Worm (Caenorhabditis elegans) whole organism, L1 larva: ENCODE measurements around the gene lnkn-1.

Experiments
- F16B12.6 ChIP-seq: fragments of 150-350 bp; optimal IDR thresholded peaks from 2 replicates; lab custom pipeline; 2014; ENCODE audit warnings: missing biosample characterization, missing genetic modification characterization
- Y116A8C.19 ChIP-seq: sonication (generic microtip); optimal IDR thresholded peaks from 2 replicates; lab custom pipeline; 2016; ENCODE audit warnings: missing compliant biosample characterization, missing genetic modification characterization, borderline replicate concordance
- alr-1 ChIP-seq: fragments of 200-800 bp; sonication (Bioruptor generic); optimal IDR thresholded peaks from 2 replicates; lab custom pipeline; 2018; ENCODE audit warnings: borderline replicate concordance, mild to moderate bottlenecking, missing genetic modification characterization, missing compliant biosample characterization
- blmp-1 ChIP-seq: fragments of 150-350 bp; optimal IDR thresholded peaks from 2 replicates; lab custom pipeline; 2014; ENCODE audit warnings: missing biosample characterization, missing genetic modification characterization
- ceh-63 ChIP-seq: fragments of 200-800 bp; sonication (Bioruptor generic); optimal IDR thresholded peaks from 2 replicates; lab custom pipeline; 2018; ENCODE audit warnings: mild to moderate bottlenecking, missing genetic modification characterization, missing compliant biosample characterization
- ceh-82 ChIP-seq, 3 experiments: fragments of 150-350 bp in 1 of 3; sonication (generic microtip) in 2 of 3; optimal IDR thresholded peaks; 2 replicates each; lab custom pipeline; 2014 to 2017; ENCODE audit warnings: missing biosample characterization in 3 of 3, missing genetic modification characterization in 3 of 3
- ceh-88 ChIP-seq: fragments of 200-800 bp; sonication (Bioruptor generic); IDR thresholded peaks from 2 replicates; pipeline ENCODE4 v1.3.6; 2022; ENCODE audit warnings: missing genetic modification characterization, missing compliant biosample characterization
- ceh-90 ChIP-seq: sonication (generic microtip); optimal IDR thresholded peaks from 2 replicates; lab custom pipeline; 2016; ENCODE audit warnings: missing genetic modification characterization, missing compliant biosample characterization
- dpl-1 ChIP-seq, 3 experiments: fragments of 150-350 bp in 2 of 3; sonication (generic microtip) in 1 of 3; optimal IDR thresholded peaks; 2 replicates each; lab custom pipeline; 2014 to 2017; ENCODE audit warnings: missing biosample characterization in 3 of 3, missing genetic modification characterization in 3 of 3, missing genetic modification reagents in 3 of 3
- efl-1 ChIP-seq, 4 experiments: fragments of 150-350 bp; optimal IDR thresholded peaks in 3 of 4; peaks in 1 of 4; 1 replicate in 1 of 4; 2 replicates in 3 of 4; lab custom pipeline; 2014; ENCODE audit warnings: missing biosample characterization in 2 of 4, missing genetic modification characterization in 2 of 4, missing genetic modification reagents in 2 of 4
- efl-3 ChIP-seq: fragments of 200-800 bp; sonication (Bioruptor generic); optimal IDR thresholded peaks from 2 replicates; lab custom pipeline; 2018; ENCODE audit warnings: mild to moderate bottlenecking, missing genetic modification characterization, missing compliant biosample characterization
- egl-13 ChIP-seq: sonication (generic microtip); optimal IDR thresholded peaks from 2 replicates; lab custom pipeline; 2016; ENCODE audit warnings: missing genotype, missing genetic modification reagents, missing genetic modification characterization, missing compliant biosample characterization
- elt-3 ChIP-seq, 6 experiments: fragments of 150-350 bp in 1 of 6; sonication (generic microtip); optimal IDR thresholded peaks; 2 replicates each; lab custom pipeline; 2017 to 2018; ENCODE audit warnings: missing biosample characterization in 6 of 6, missing genetic modification characterization in 6 of 6, inconsistent platforms in 1 of 6
- fkh-4 ChIP-seq: sonication (generic microtip); optimal IDR thresholded peaks from 2 replicates; lab custom pipeline; 2016; ENCODE audit warnings: missing compliant biosample characterization, missing genetic modification characterization, borderline replicate concordance
- fkh-8 ChIP-seq: sonication (generic microtip); optimal IDR thresholded peaks from 2 replicates; lab custom pipeline; 2016; ENCODE audit warnings: mild to moderate bottlenecking, missing genetic modification characterization, missing compliant biosample characterization
- grh-1 ChIP-seq: fragments of 200-800 bp; sonication (Bioruptor generic); IDR thresholded peaks from 2 replicates; pipeline ENCODE4 v1.3.6; 2022; ENCODE audit warnings: missing genetic modification reagents, missing genetic modification characterization, missing compliant biosample characterization
- hlh-17 ChIP-seq: fragments of 200-800 bp; sonication (Bioruptor generic); optimal IDR thresholded peaks from 2 replicates; lab custom pipeline; 2018; ENCODE audit warnings: missing genetic modification characterization, mild to moderate bottlenecking, missing compliant biosample characterization, moderate library complexity, borderline replicate concordance
- irx-1 ChIP-seq: sonication (generic microtip); optimal IDR thresholded peaks from 2 replicates; lab custom pipeline; 2016; ENCODE audit warnings: missing genetic modification characterization, missing compliant biosample characterization
- isw-1 ChIP-seq: fragments of 200-800 bp; sonication (Bioruptor generic); IDR thresholded peaks from 2 replicates; pipeline ENCODE4 v1.3.6; 2022; ENCODE audit warnings: missing genetic modification characterization, missing compliant biosample characterization
- lin-13 ChIP-seq: fragments of 150-350 bp; optimal IDR thresholded peaks from 2 replicates; lab custom pipeline; 2014; ENCODE audit warnings: missing biosample characterization, missing genetic modification reagents, missing genetic modification characterization
- lin-15B ChIP-seq: fragments of 150-350 bp; sonication (generic microtip); optimal IDR thresholded peaks from 3 replicates; lab custom pipeline; 2014; ENCODE audit warnings: missing biosample characterization, missing genetic modification characterization
- lin-35 ChIP-seq, 2 experiments: fragments of 150-350 bp; optimal IDR thresholded peaks; 2 replicates each; lab custom pipeline; 2014; ENCODE audit warnings: missing biosample characterization in 2 of 2, missing genetic modification characterization in 2 of 2, missing genetic modification reagents in 2 of 2
- lir-3 ChIP-seq: sonication (generic microtip); optimal IDR thresholded peaks from 2 replicates; lab custom pipeline; 2016; ENCODE audit warnings: mild to moderate bottlenecking, missing genetic modification characterization, moderate library complexity, missing compliant biosample characterization; ENCODE audit not compliant: poor library complexity
- mdl-1 ChIP-seq, 2 experiments: fragments of 150-350 bp; optimal IDR thresholded peaks; 2 replicates each; lab custom pipeline; 2014 to 2017; ENCODE audit warnings: missing biosample characterization in 2 of 2, missing genetic modification characterization in 2 of 2, inconsistent platforms in 1 of 2
- mep-1 ChIP-seq: fragments of 150-350 bp; optimal IDR thresholded peaks from 2 replicates; lab custom pipeline; 2014; ENCODE audit warnings: missing biosample characterization, missing genetic modification characterization
- nhr-19 ChIP-seq: fragments of 200-800 bp; sonication (Bioruptor generic); conservative IDR thresholded peaks from 2 replicates; pipeline ENCODE4 v1.3.6; 2022; ENCODE audit warnings: missing genetic modification characterization, missing compliant biosample characterization
- nhr-20 ChIP-seq: sonication (generic microtip); optimal IDR thresholded peaks from 2 replicates; lab custom pipeline; 2016; ENCODE audit warnings: mild to moderate bottlenecking, missing genetic modification characterization, missing compliant biosample characterization
- nhr-47 ChIP-seq: sonication (generic microtip); optimal IDR thresholded peaks from 2 replicates; lab custom pipeline; 2016; ENCODE audit warnings: mild to moderate bottlenecking, missing genetic modification characterization, moderate library complexity, missing compliant biosample characterization
- nhr-71 ChIP-seq: sonication (generic microtip); optimal IDR thresholded peaks from 2 replicates; lab custom pipeline; 2016; ENCODE audit warnings: mild to moderate bottlenecking, missing genetic modification characterization, moderate library complexity, missing compliant biosample characterization
- nhr-76 ChIP-seq: sonication (generic microtip); optimal IDR thresholded peaks from 2 replicates; lab custom pipeline; 2017; ENCODE audit warnings: missing biosample characterization, missing genetic modification characterization
- nhr-77 ChIP-seq: fragments of 150-350 bp; optimal IDR thresholded peaks from 2 replicates; lab custom pipeline; 2014; ENCODE audit warnings: missing biosample characterization, missing genetic modification characterization
- nhr-85 ChIP-seq: sonication (generic microtip); peaks from one replicate; lab custom pipeline; 2016; ENCODE audit warnings: missing genetic modification characterization, inconsistent platforms, missing compliant biosample characterization
- nhr-90 ChIP-seq: sonication (generic microtip); optimal IDR thresholded peaks from 2 replicates; lab custom pipeline; 2016; ENCODE audit warnings: mild to moderate bottlenecking, missing genetic modification characterization, missing compliant biosample characterization; ENCODE audit not compliant: poor library complexity
- pax-3 ChIP-seq: fragments of 200-800 bp; sonication (Bioruptor generic); optimal IDR thresholded peaks from 2 replicates; lab custom pipeline; 2018; ENCODE audit warnings: mild to moderate bottlenecking, missing genetic modification characterization, moderate library complexity, missing compliant biosample characterization
- pqm-1 ChIP-seq: sonication (generic microtip); optimal IDR thresholded peaks from 3 replicates; lab custom pipeline; 2017; ENCODE audit warnings: missing biosample characterization, missing genetic modification characterization
- snu-23 ChIP-seq: sonication (generic microtip); optimal IDR thresholded peaks from 2 replicates; lab custom pipeline; 2016; ENCODE audit warnings: missing genetic modification characterization, missing compliant biosample characterization
- sox-4 ChIP-seq: sonication (generic microtip); optimal IDR thresholded peaks from 2 replicates; lab custom pipeline; 2016; ENCODE audit warnings: missing genetic modification characterization, missing compliant biosample characterization
- sptf-1 ChIP-seq: fragments of 150-350 bp; optimal IDR thresholded peaks from 2 replicates; lab custom pipeline; 2014; ENCODE audit warnings: missing biosample characterization, missing genetic modification characterization
- sup-37 ChIP-seq: fragments of 200-800 bp; sonication (Bioruptor generic); optimal IDR thresholded peaks from 2 replicates; lab custom pipeline; 2018; ENCODE audit warnings: mild to moderate bottlenecking, missing genetic modification characterization, missing compliant biosample characterization
- tbx-2 ChIP-seq: sonication (generic microtip); optimal IDR thresholded peaks from 2 replicates; lab custom pipeline; 2016; ENCODE audit warnings: missing genetic modification characterization, missing compliant biosample characterization
- unc-86 ChIP-seq: sonication (generic microtip); optimal IDR thresholded peaks from 2 replicates; lab custom pipeline; 2016; ENCODE audit warnings: missing genetic modification characterization, missing compliant biosample characterization
- vab-15 ChIP-seq: sonication (generic microtip); optimal IDR thresholded peaks from 2 replicates; lab custom pipeline; 2017; ENCODE audit warnings: missing genotype, mild to moderate bottlenecking, missing genetic modification characterization, missing compliant biosample characterization
- xbp-1 ChIP-seq: sonication (generic microtip); optimal IDR thresholded peaks from 2 replicates; lab custom pipeline; 2016; ENCODE audit warnings: missing genetic modification characterization, missing compliant biosample characterization
- zag-1 ChIP-seq: fragments of 150-350 bp; optimal IDR thresholded peaks from 2 replicates; lab custom pipeline; 2014; ENCODE audit warnings: missing biosample characterization, missing genetic modification characterization
- zip-4 ChIP-seq: fragments of 200-800 bp; sonication (Bioruptor generic); optimal IDR thresholded peaks from 2 replicates; lab custom pipeline; 2018; ENCODE audit warnings: mild to moderate bottlenecking, missing genetic modification characterization, moderate library complexity, missing compliant biosample characterization

Gene lnkn-1

ce11 chrIII:8889931-8890330 is at the start of gene lnkn-1:
lnkn-1 (plus strand) TSS chrIII:8890231.
- TF ChIP-seq lir-3 (tag; lab: Kevin White, UChicago): no peak
- no peak for TF ChIP-seq nhr-19 (GFP tag; lab: Robert Waterston, UW)
- no peak for TF ChIP-seq efl-1 (optimal IDR thresholded peaks at IDR 0.05; lab: Kevin White, UChicago)
- TF ChIP-seq efl-1 (GFP tag; optimal IDR thresholded peaks at IDR 0.05 in 1 of 2; lab: Kevin White, UChicago): no peak
- peak; percentile 18 for TF ChIP-seq nhr-85 (tag; lab: Kevin White, UChicago)
- TF ChIP-seq dpl-1 (GFP tag; optimal IDR thresholded peaks at IDR 0.05; lab: Kevin White, UChicago): no peak
- TF ChIP-seq blmp-1: no peak
- TF ChIP-seq lin-15B (tag; lab: Kevin White, UChicago): no peak

- TF ChIP-seq blmp-1 (peak; percentile 81), nhr-76 (tag; lab: Kevin White, UChicago) (no peak), lin-13 (no peak), Y116A8C.19 (no peak), ceh-88 (GFP tag; lab: Robert Waterston, UW) (no peak), sox-4 (tag; lab: Kevin White, UChicago) (no peak), nhr-71 (tag; lab: Kevin White, UChicago) (no peak)
Measured at ce11 chrIII:8844137-8844536, 45.9 kb upstream of the lnkn-1 start.

- TF ChIP-seq sox-4 (tag; lab: Kevin White, UChicago) (no peak), ceh-63 (GFP tag; lab: Kevin White, UChicago) (no peak), ceh-90 (tag; lab: Kevin White, UChicago) (no peak), sup-37 (GFP tag; lab: Kevin White, UChicago) (no peak), unc-86 (tag; lab: Kevin White, UChicago) (no peak), grh-1 (no peak), nhr-77 (tag; lab: Kevin White, UChicago) (no peak), zag-1 (tag; lab: Kevin White, UChicago) (no peak), efl-3 (GFP tag; lab: Kevin White, UChicago) (no peak)
Measured at ce11 chrIII:8845114-8845513, 44.9 kb upstream of the lnkn-1 start, which contains the start of gene F44E2.6. F44E2.6 (minus strand) TSS chrIII:8845214.

DNA sequence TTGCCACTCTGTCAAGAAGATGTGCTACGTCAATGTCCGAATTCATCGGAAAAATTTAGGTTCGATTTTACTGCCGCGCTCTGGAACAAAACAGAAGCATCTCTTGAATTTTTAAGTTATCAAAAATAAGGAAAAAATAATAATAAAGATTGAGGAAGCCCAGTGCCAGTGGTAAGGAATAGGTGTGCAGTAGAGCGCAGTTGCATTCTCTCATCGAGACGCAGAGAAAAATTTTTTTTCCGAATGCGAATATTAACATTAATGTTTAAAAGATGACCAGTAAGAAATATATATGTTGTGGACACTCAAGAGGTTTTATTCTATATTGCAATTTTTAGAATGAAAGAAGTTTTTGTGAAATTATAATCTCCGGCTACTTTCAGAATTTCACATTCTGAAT is 42.3 kb upstream of the lnkn-1 start:
- TF ChIP-seq nhr-47 (tag; lab: Kevin White, UChicago) (peak; percentile 63), tbx-2 (tag; lab: Kevin White, UChicago) (peak; percentile 28), nhr-20 (peak; percentile 37), nhr-71 (tag; lab: Kevin White, UChicago) (peak; percentile 70), xbp-1 (peak; percentile 48), mep-1 (tag; lab: Kevin White, UChicago) (peak; percentile 64), efl-3 (GFP tag; lab: Kevin White, UChicago) (no peak), alr-1 (tag; lab: Kevin White, UChicago) (no peak), mdl-1 (tag; optimal IDR thresholded peaks at IDR 0.05; lab: Kevin White, UChicago) (peak in 1 of 2 experiments; percentile 15), irx-1 (tag; lab: Kevin White, UChicago) (peak; percentile 23), pax-3 (tag; lab: Kevin White, UChicago) (no peak), snu-23 (peak; percentile 62), pqm-1 (tag; lab: Kevin White, UChicago) (no peak), fkh-8 (peak; percentile 1), vab-15 (tag; lab: Kevin White, UChicago) (peak; percentile 0), lin-15B (tag; lab: Kevin White, UChicago) (peak; percentile 63), F16B12.6 (tag; lab: Kevin White, UChicago) (peak; percentile 18), sup-37 (GFP tag; lab: Kevin White, UChicago) (no peak), fkh-4 (tag; lab: Kevin White, UChicago) (no peak), nhr-90 (peak; percentile 52), hlh-17 (GFP tag; lab: Kevin White, UChicago) (no peak), ceh-82 (tag; optimal IDR thresholded peaks at IDR 0.05; lab: Kevin White, UChicago) (peak; percentile 15 to 43 (median 17)), unc-86 (tag; lab: Kevin White, UChicago) (peak; percentile 4), egl-13 (tag; lab: Kevin White, UChicago) (peak; percentile 29), zip-4 (GFP tag; lab: Kevin White, UChicago) (no peak), lin-35 (GFP tag; optimal IDR thresholded peaks at IDR 0.05; lab: Kevin White, UChicago) (peak; percentile 66 to 79), lir-3 (tag; lab: Kevin White, UChicago) (peak; percentile 44), sptf-1 (no peak), isw-1 (GFP tag; lab: Robert Waterston, UW) (peak; percentile 2; the same call in 1 of the 2 replicates), blmp-1 (peak; percentile 68), elt-3 (tag; optimal IDR thresholded peaks at IDR 0.05; lab: Kevin White, UChicago) (peak in 1 of 6 experiments; percentile 45)
